Fruit fly (Drosophila melanogaster) whole organism, embryonic: Measurements from ENCODE around the gene ATPsynO.

Experiments
- Abd-B ChIP-seq: fragments of 200-800 bp; sonication (Bioruptor generic); optimal IDR thresholded peaks from 2 replicates; lab custom pipeline; 2018; ENCODE audit warnings: missing biosample characterization, mild to moderate bottlenecking, missing genetic modification characterization, moderate library complexity
- Awh ChIP-seq: fragments of 200-800 bp; sonication (Bioruptor generic); IDR thresholded peaks from 2 replicates; pipeline ENCODE4, ENCODE4 v1.3.6; 2022; ENCODE audit warnings: missing biosample characterization, missing genetic modification characterization
- CG10321 ChIP-seq: fragments of 200-800 bp; sonication (Bioruptor generic); IDR thresholded peaks from 2 replicates; pipeline ENCODE4 v1.3.6; 2022; ENCODE audit warnings: missing biosample characterization, missing genetic modification characterization
- CG11093 ChIP-seq: fragments of 200-800 bp; sonication (Bioruptor generic); IDR thresholded peaks from 3 replicates; pipeline ENCODE4 v1.3.6; 2022; ENCODE audit warnings: missing biosample characterization, missing genetic modification characterization
- CG11560 ChIP-seq: fragments of 200-800 bp; sonication (Bioruptor generic); IDR thresholded peaks from 3 replicates; pipeline ENCODE4 v1.3.6; 2022; ENCODE audit warnings: missing biosample characterization, missing genetic modification characterization
- CG12104 ChIP-seq: fragments of 200-800 bp; sonication (Bioruptor generic); optimal IDR thresholded peaks from 3 replicates; lab custom pipeline; 2016; ENCODE audit warnings: missing biosample characterization, missing genetic modification characterization
- CG13296 ChIP-seq: fragments of 200-800 bp; sonication (Bioruptor generic); optimal IDR thresholded peaks from 3 replicates; lab custom pipeline; 2018; ENCODE audit warnings: missing biosample characterization, mild to moderate bottlenecking, missing genetic modification characterization
- CG13894 ChIP-seq: fragments of 200-800 bp; sonication (Bioruptor generic); optimal IDR thresholded peaks from 3 replicates; lab custom pipeline; 2018; ENCODE audit warnings: missing biosample characterization, mild to moderate bottlenecking, missing genetic modification characterization, moderate library complexity
- CG15514 ChIP-seq: fragments of 200-800 bp; sonication (Bioruptor generic); optimal IDR thresholded peaks from 3 replicates; lab custom pipeline; 2017; ENCODE audit warnings: missing biosample characterization, missing genetic modification characterization, mild to moderate bottlenecking, moderate library complexity, missing genetic modification reagents
- CG17802 ChIP-seq: fragments of 200-800 bp; sonication (Bioruptor generic); optimal IDR thresholded peaks from 2 replicates; lab custom pipeline; 2018; ENCODE audit warnings: missing biosample characterization, mild to moderate bottlenecking, missing genetic modification characterization, moderate library complexity
- CG17829 ChIP-seq: fragments of 200-800 bp; optimal IDR thresholded peaks from 2 replicates; lab custom pipeline; 2019; ENCODE audit warnings: missing biosample characterization, mild to moderate bottlenecking, missing genetic modification characterization, moderate library complexity
- CG18619 ChIP-seq: fragments of 200-800 bp; sonication (Bioruptor generic); optimal IDR thresholded peaks from 3 replicates; lab custom pipeline; 2017; ENCODE audit warnings: missing biosample characterization, mild to moderate bottlenecking, missing genetic modification characterization
- CG30403 ChIP-seq: fragments of 200-800 bp; sonication (Bioruptor generic); optimal IDR thresholded peaks from 3 replicates; lab custom pipeline; 2016; ENCODE audit warnings: missing biosample characterization, missing genetic modification characterization
- CG33557 ChIP-seq: fragments of 200-800 bp; sonication (Bioruptor generic); optimal IDR thresholded peaks from 2 replicates; lab custom pipeline; 2019; ENCODE audit warnings: missing biosample characterization, mild to moderate bottlenecking, missing genetic modification characterization, moderate library complexity
- CG43689 ChIP-seq: fragments of 200-800 bp; sonication (Bioruptor generic); IDR thresholded peaks from 2 replicates; pipeline ENCODE4 v1.3.6; 2022; ENCODE audit warnings: missing biosample characterization, missing genetic modification characterization
- CG4617 ChIP-seq: fragments of 200-800 bp; sonication (Bioruptor generic); optimal IDR thresholded peaks from 3 replicates; lab custom pipeline; 2016; ENCODE audit warnings: missing biosample characterization, missing genetic modification characterization, borderline replicate concordance
- CG4730 ChIP-seq: fragments of 200-800 bp; sonication (Bioruptor generic); IDR thresholded peaks from 2 replicates; pipeline ENCODE4 v1.3.6; 2022; ENCODE audit warnings: missing biosample characterization, missing genetic modification characterization
- CG5245 ChIP-seq: fragments of 200-800 bp; sonication (Bioruptor generic); optimal IDR thresholded peaks from 3 replicates; lab custom pipeline; 2016; ENCODE audit warnings: missing biosample characterization, missing genetic modification characterization
- CG6683 ChIP-seq: fragments of 200-800 bp; sonication (Bioruptor generic); optimal IDR thresholded peaks from 2 replicates; lab custom pipeline; 2017; ENCODE audit warnings: missing biosample characterization, mild to moderate bottlenecking, missing genetic modification characterization, missing genetic modification reagents
- CG7357 ChIP-seq: fragments of 200-800 bp; sonication (Bioruptor generic); IDR thresholded peaks from 3 replicates; pipeline ENCODE4 v1.3.6; 2022; ENCODE audit warnings: missing biosample characterization, missing genetic modification characterization
- CG8089 ChIP-seq: fragments of 200-800 bp; sonication (Bioruptor generic); optimal IDR thresholded peaks from 3 replicates; lab custom pipeline; 2016; ENCODE audit warnings: missing biosample characterization, missing genetic modification characterization
- CG8281 ChIP-seq: fragments of 200-800 bp; sonication (Bioruptor generic); optimal IDR thresholded peaks from 2 replicates; lab custom pipeline; 2018; ENCODE audit warnings: missing biosample characterization, mild to moderate bottlenecking, missing genetic modification characterization, moderate library complexity
- CoRest ChIP-seq: fragments of 200-800 bp; sonication (Bioruptor generic); optimal IDR thresholded peaks from 3 replicates; lab custom pipeline; 2018; ENCODE audit warnings: missing biosample characterization, mild to moderate bottlenecking, missing genetic modification characterization, moderate library complexity
- D ChIP-seq, 2 experiments: fragments of 200-800 bp in 1 of 2; fragments of >200 bp in 1 of 2; sonication (Bioruptor generic) in 1 of 2; optimal IDR thresholded peaks; 2 replicates in 1 of 2; 3 replicates in 1 of 2; lab custom pipeline; 2017; ENCODE audit warnings: mild to moderate bottlenecking in 1 of 2, missing biosample characterization in 1 of 2, missing genetic modification characterization in 1 of 2, missing genetic modification reagents in 1 of 2
- Dbx ChIP-seq: fragments of 200-800 bp; sonication (Bioruptor generic); IDR thresholded peaks from 3 replicates; pipeline ENCODE4 v1.3.6; 2022; ENCODE audit warnings: missing biosample characterization, missing genetic modification characterization
- Dfd ChIP-seq, 2 experiments: fragments of >200 bp; optimal IDR thresholded peaks; 2 replicates each; lab custom pipeline; 2017; ENCODE audit warnings: missing biosample characterization in 2 of 2, missing genetic modification characterization in 2 of 2
- Dip2 ChIP-seq: fragments of 200-800 bp; sonication (Bioruptor generic); IDR thresholded peaks from 2 replicates; pipeline ENCODE4 v1.3.6; 2022; ENCODE audit warnings: missing biosample characterization, missing genetic modification characterization
- HLHmδ ChIP-seq: fragments of 200-800 bp; sonication (Bioruptor generic); optimal IDR thresholded peaks from 2 replicates; lab custom pipeline; 2018; ENCODE audit warnings: missing biosample characterization, mild to moderate bottlenecking, missing genetic modification characterization, moderate library complexity
- Pdp1 ChIP-seq, 2 experiments: fragments of 200-800 bp; sonication (Bioruptor generic); optimal IDR thresholded peaks; 3 replicates each; lab custom pipeline; 2016; ENCODE audit warnings: missing biosample characterization in 2 of 2, missing genetic modification characterization in 2 of 2, mild to moderate bottlenecking in 1 of 2, moderate library complexity in 1 of 2
- Ssrp ChIP-seq: fragments of 200-800 bp; sonication (Bioruptor generic); optimal IDR thresholded peaks from 2 replicates; lab custom pipeline; 2018; ENCODE audit warnings: missing biosample characterization, mild to moderate bottlenecking, missing genetic modification characterization, moderate library complexity
- TFAM ChIP-seq: fragments of 200-800 bp; sonication (Bioruptor generic); optimal IDR thresholded peaks from 2 replicates; lab custom pipeline; 2017; ENCODE audit warnings: missing biosample characterization, missing genetic modification characterization, inconsistent platforms
- ato ChIP-seq: fragments of 200-800 bp; sonication (Bioruptor generic); IDR thresholded peaks from 2 replicates; pipeline ENCODE4 v1.3.6; 2022; ENCODE audit warnings: missing biosample characterization, missing genetic modification characterization; ENCODE audit not compliant: partially characterized antibody
- bbx ChIP-seq: fragments of 200-800 bp; sonication (Bioruptor generic); IDR thresholded peaks from 2 replicates; pipeline ENCODE4 v1.3.6; 2022; ENCODE audit warnings: missing biosample characterization, missing genetic modification characterization; ENCODE audit not compliant: partially characterized antibody
- chinmo ChIP-seq: fragments of 200-800 bp; sonication (Bioruptor generic); IDR thresholded peaks from 4 replicates; pipeline ENCODE4 v1.3.6; 2022; ENCODE audit warnings: missing biosample characterization, missing genetic modification characterization; ENCODE audit not compliant: partially characterized antibody
- chm ChIP-seq: fragments of 200-800 bp; sonication (Bioruptor generic); IDR thresholded peaks from 2 replicates; pipeline ENCODE4 v1.3.6; 2022; ENCODE audit warnings: missing biosample characterization, missing genetic modification characterization
- croc ChIP-seq: fragments of 200-800 bp; sonication (Bioruptor generic); conservative IDR thresholded peaks from 3 replicates; pipeline ENCODE4 v1.3.6; 2022; ENCODE audit warnings: missing biosample characterization, missing genetic modification characterization
- en ChIP-seq: fragments of 200-800 bp; sonication (Bioruptor generic); optimal IDR thresholded peaks from 2 replicates; lab custom pipeline; 2016; ENCODE audit warnings: missing biosample characterization, missing genetic modification characterization
- gcm2 ChIP-seq: fragments of 200-800 bp; sonication (Bioruptor generic); optimal IDR thresholded peaks from 2 replicates; lab custom pipeline; 2016; ENCODE audit warnings: missing biosample characterization, missing genetic modification characterization
- gfzf ChIP-seq: fragments of 200-800 bp; sonication (Bioruptor generic); optimal IDR thresholded peaks from 2 replicates; lab custom pipeline; 2016; ENCODE audit warnings: missing biosample characterization, mild to moderate bottlenecking, missing genetic modification characterization, moderate library complexity
- grn ChIP-seq: fragments of 200-800 bp; sonication (Bioruptor generic); optimal IDR thresholded peaks from 3 replicates; lab custom pipeline; 2017; ENCODE audit warnings: missing biosample characterization, missing genetic modification characterization
- ken ChIP-seq: fragments of 200-800 bp; sonication (Bioruptor generic); IDR thresholded peaks from 3 replicates; pipeline ENCODE4 v1.3.6; 2022; ENCODE audit warnings: missing biosample characterization, missing genetic modification characterization
- mirr ChIP-seq: fragments of 200-800 bp; sonication (Bioruptor generic); optimal IDR thresholded peaks from 3 replicates; lab custom pipeline; 2018; ENCODE audit warnings: missing biosample characterization, mild to moderate bottlenecking, missing genetic modification characterization
- onecut ChIP-seq: fragments of 200-800 bp; sonication (Bioruptor generic); IDR thresholded peaks from 2 replicates; pipeline ENCODE4 v1.3.6; 2022; ENCODE audit warnings: missing biosample characterization, missing genetic modification characterization
- row ChIP-seq: fragments of 200-800 bp; sonication (Bioruptor generic); IDR thresholded peaks from 3 replicates; pipeline ENCODE4 v1.3.6; 2022; ENCODE audit warnings: missing biosample characterization, missing genetic modification characterization
- sd ChIP-seq: fragments of 200-800 bp; sonication (Bioruptor generic); optimal IDR thresholded peaks from 3 replicates; lab custom pipeline; 2018; ENCODE audit warnings: missing biosample characterization, mild to moderate bottlenecking, missing genetic modification characterization, moderate library complexity
- sens ChIP-seq: fragments of 200-800 bp; sonication (Bioruptor generic); peaks from one replicate; lab custom pipeline; 2016; ENCODE audit warnings: missing biosample characterization, missing genetic modification characterization
- so ChIP-seq: fragments of 200-800 bp; sonication (Bioruptor generic); IDR thresholded peaks from 3 replicates; pipeline ENCODE4 v1.3.6; 2022; ENCODE audit warnings: missing biosample characterization, missing genetic modification characterization
- tin ChIP-seq: fragments of 200-800 bp; sonication (Bioruptor generic); optimal IDR thresholded peaks from 3 replicates; lab custom pipeline; 2016; ENCODE audit warnings: missing biosample characterization, missing genetic modification characterization
- tx ChIP-seq: fragments of 200-800 bp; sonication (Bioruptor generic); optimal IDR thresholded peaks from 2 replicates; lab custom pipeline; 2016; ENCODE audit warnings: missing biosample characterization, missing genetic modification characterization
- z ChIP-seq: fragments of 200-800 bp; sonication (Bioruptor generic); IDR thresholded peaks from 3 replicates; pipeline ENCODE4 v1.3.6; 2022; ENCODE audit warnings: missing biosample characterization, missing genetic modification characterization

ATPsynO gene

dm6 chr3R:15293878-15294350, 28.5 kb downstream of the ATPsynO start:
- TF ChIP-seq HLHmδ (GFP tag; lab: Kevin White, UChicago) = no peak
- no peak for TF ChIP-seq CG4617 (GFP tag; lab: Kevin White, UChicago)
- TF ChIP-seq so (GFP tag; lab: Robert Waterston, UW) = 0 out of 3 replicates have a peak, but pooled peaks have one; percentile 28
- no peak for TF ChIP-seq CG18619 (GFP tag; lab: Kevin White, UChicago)
- no peak for TF ChIP-seq sd (tag; lab: Kevin White, UChicago)
- no peak for TF ChIP-seq tx
- no peak for TF ChIP-seq croc (GFP tag; lab: Robert Waterston, UW)
- TF ChIP-seq bbx (GFP tag; lab: Robert Waterston, UW) = peak; percentile 24; the same call in 1 of the 2 replicates
- no peak for TF ChIP-seq TFAM (GFP tag; lab: Kevin White, UChicago)
- TF ChIP-seq Awh (GFP tag; lab: Robert Waterston, UW) = no peak
- no peak for TF ChIP-seq Abd-B (GFP tag; lab: Kevin White, UChicago)
- TF ChIP-seq grn (GFP tag; lab: Kevin White, UChicago) = no peak
- no peak for TF ChIP-seq Ssrp (tag; lab: Kevin White, UChicago)
- 0 out of 3 replicates have a peak, but pooled peaks have one; percentile 12 for TF ChIP-seq ken
- TF ChIP-seq Dfd (GFP tag; optimal IDR thresholded peaks at IDR 0.05; lab: Kevin White, UChicago) = no peak
- TF ChIP-seq CG30403 = peak; percentile 15
- no peak for TF ChIP-seq CG17802 (tag; lab: Kevin White, UChicago)
- TF ChIP-seq z (GFP tag; lab: Robert Waterston, UW) = no peak
- no peak for TF ChIP-seq CG11093 (GFP tag; lab: Robert Waterston, UW)
- TF ChIP-seq CG6683 (GFP tag; lab: Kevin White, UChicago) = no peak
- TF ChIP-seq CG8281 (tag; lab: Kevin White, UChicago) = peak; percentile 100
- no peak for TF ChIP-seq gcm2 (GFP tag; lab: Kevin White, UChicago)
- TF ChIP-seq onecut (GFP tag; lab: Robert Waterston, UW) = no peak
- TF ChIP-seq CG43689 (GFP tag; lab: Robert Waterston, UW) = no peak
- TF ChIP-seq Dip2 (GFP tag; lab: Robert Waterston, UW) = no peak
- TF ChIP-seq CG10321 (GFP tag; lab: Robert Waterston, UW) = no peak
- TF ChIP-seq Pdp1 (GFP tag; optimal IDR thresholded peaks at IDR 0.05; lab: Kevin White, UChicago) = peak in 1 of 2 experiments; percentile 88
- no peak for TF ChIP-seq en
- TF ChIP-seq CG5245 (GFP tag; lab: Kevin White, UChicago) = no peak
- no peak for TF ChIP-seq Dbx (GFP tag; lab: Robert Waterston, UW)
- no peak for TF ChIP-seq CG17829 (tag; lab: Kevin White, UChicago)
- TF ChIP-seq gfzf = no peak
- TF ChIP-seq row (GFP tag; lab: Robert Waterston, UW) = peak; percentile 3; the same call in 1 of the 3 replicates
- TF ChIP-seq CG13894 (tag; lab: Kevin White, UChicago) = peak; percentile 37
- 0 out of 4 replicates have a peak, but pooled peaks have one; percentile 4 for TF ChIP-seq chinmo (GFP tag; lab: Robert Waterston, UW)
- no peak for TF ChIP-seq CG7357
- peak; percentile 59 for TF ChIP-seq mirr (GFP tag; lab: Kevin White, UChicago)
- peak; percentile 73 for TF ChIP-seq CG15514 (GFP tag; lab: Kevin White, UChicago)
- no peak for TF ChIP-seq ato (GFP tag; lab: Robert Waterston, UW)
- TF ChIP-seq CoRest = no peak
- TF ChIP-seq CG13296 (GFP tag; lab: Kevin White, UChicago) = no peak
- no peak for TF ChIP-seq CG11560 (tag; lab: Robert Waterston, UW)
- TF ChIP-seq CG12104 (GFP tag; lab: Kevin White, UChicago) = no peak
- TF ChIP-seq CG8089 (GFP tag; lab: Kevin White, UChicago) = no peak
- no peak for TF ChIP-seq CG4730 (GFP tag; lab: Robert Waterston, UW)
- TF ChIP-seq sens = peak; percentile 37
- TF ChIP-seq CG33557 = no peak
- TF ChIP-seq D (optimal IDR thresholded peaks at IDR 0.05; lab: Kevin White, UChicago) = no peak
- no peak for TF ChIP-seq D (GFP tag; optimal IDR thresholded peaks at IDR 0.05; lab: Kevin White, UChicago)
- TF ChIP-seq tin (GFP tag; lab: Kevin White, UChicago) = no peak
- no peak for TF ChIP-seq chm (GFP tag; lab: Robert Waterston, UW)
